Worm (Caenorhabditis elegans): Measurements from ENCODE around the gene tbx-40.

tbx-40 gene

DNA sequence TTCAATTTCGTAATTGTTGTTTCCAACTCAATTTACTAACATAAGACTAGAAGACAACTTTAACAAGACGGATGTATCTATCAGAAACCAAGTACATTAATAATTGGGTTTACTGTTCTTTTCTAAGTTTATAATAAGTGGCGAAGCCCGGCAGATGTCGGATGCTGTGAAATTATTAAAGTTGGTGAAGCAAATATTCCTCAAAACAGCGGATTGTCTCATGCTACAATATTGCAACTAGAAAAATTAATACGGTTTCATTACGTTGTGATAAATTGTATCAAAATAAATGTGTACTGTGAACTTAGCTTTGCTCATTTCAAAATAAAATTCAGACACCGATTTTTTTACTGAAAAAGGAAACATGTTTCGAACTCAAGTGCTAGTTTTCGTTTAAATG lies 44.4 kb downstream of the tbx-40 start:
- TF ChIP-seq snpc-4 (GFP tag; optimal IDR thresholded peaks at IDR 0.05) (peak; percentile 53), snpc-4 (tag; optimal IDR thresholded peaks at IDR 0.05) (peak in 3 of 4 experiments; percentile 56 to 77 (median 65)), attf-6 (GFP tag; IDR thresholded peaks at IDR 0.05) (peak; percentile 75), F57A8.1 (GFP tag; optimal IDR thresholded peaks at IDR 0.05) (no peak)

DNA sequence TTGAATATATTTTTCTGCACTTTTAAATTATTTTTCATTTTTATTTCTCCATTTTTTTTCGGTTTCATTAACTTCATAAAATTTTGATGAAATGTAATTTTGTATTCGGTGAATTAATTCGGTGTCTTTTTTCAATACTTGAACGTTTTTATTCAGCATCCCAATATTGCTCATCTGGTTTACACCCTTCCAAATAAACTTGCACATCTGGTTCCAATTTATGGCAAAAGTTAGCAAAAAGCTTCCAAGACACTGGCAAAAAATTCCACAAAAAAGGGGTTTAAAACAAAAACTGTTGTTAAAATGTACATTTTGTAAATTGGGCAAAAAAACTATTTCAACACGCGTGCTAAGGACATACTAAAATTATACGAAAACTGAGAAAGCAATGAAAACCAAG lies 47.8 kb downstream of the tbx-40 start:
- TF ChIP-seq Y53F4B.3 (GFP tag; IDR thresholded peaks at IDR 0.05) (no peak), Y95B8A.8 (GFP tag; IDR thresholded peaks at IDR 0.05) (no peak), dpl-1 (GFP tag; optimal IDR thresholded peaks at IDR 0.05) (no peak), let-607 (tag; optimal IDR thresholded peaks at IDR 0.05) (no peak), egl-18 (GFP tag; IDR thresholded peaks at IDR 0.05) (no peak), F10E7.11 (tag; optimal IDR thresholded peaks at IDR 0.05) (no peak), hrde-1 (tag; optimal IDR thresholded peaks at IDR 0.05; ENCODE audit: borderline replicate concordance) (no peak), F55B11.4 (tag; optimal IDR thresholded peaks at IDR 0.05; ENCODE audit: borderline replicate concordance, insufficient read depth) (no peak), ccch-3 (GFP tag; optimal IDR thresholded peaks at IDR 0.05) (no peak), efl-1 (GFP tag; optimal IDR thresholded peaks at IDR 0.05) (no peak), let-526 (GFP tag; IDR thresholded peaks at IDR 0.05) (no peak)
